Worm (Caenorhabditis elegans): ENCODE data around the gene nhr-155.

DNA sequence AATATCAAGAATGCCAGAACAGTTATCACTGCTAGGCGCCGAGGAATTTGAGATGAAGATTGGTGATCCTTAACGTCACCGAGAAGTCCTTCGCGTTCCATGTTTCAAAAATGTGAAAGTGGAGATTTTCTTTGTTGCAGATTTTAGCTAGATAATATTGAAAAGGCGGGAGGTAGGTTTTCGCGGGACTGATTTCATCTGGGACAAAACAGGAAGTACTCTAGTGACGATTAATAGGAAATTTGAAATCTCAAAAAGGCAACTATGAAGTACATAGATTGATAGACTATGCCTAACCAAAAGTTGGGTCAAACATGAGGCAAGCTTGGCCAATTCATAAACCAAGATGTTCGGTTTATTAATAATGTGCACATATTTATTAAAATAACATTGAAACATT is 13.8 kb downstream of the nhr-155 start, which contains the start of gene C14C6.8:
- no peak for TF ChIP-seq scrt-1 (GFP tag; IDR thresholded peaks at IDR 0.05)
- TF ChIP-seq hmbx-1 (tag; optimal IDR thresholded peaks at IDR 0.05): no peak
- no peak for TF ChIP-seq aly-1 (tag; optimal IDR thresholded peaks at IDR 0.05)
- TF ChIP-seq hnd-1 (tag; optimal IDR thresholded peaks at IDR 0.05): no peak
- no peak for TF ChIP-seq ets-7 (tag; optimal IDR thresholded peaks at IDR 0.05)
- TF ChIP-seq tra-4 (tag; optimal IDR thresholded peaks at IDR 0.05): no peak
- no peak for TF ChIP-seq B0310.2 (tag; optimal IDR thresholded peaks at IDR 0.05)

Data from whole organism, early embryonic.